Worm (Caenorhabditis elegans) whole organism, early embryonic: ENCODE results near the gene srj-33.

Experiments
- ama-1 ChIP-seq: fragments of 150-350 bp; optimal IDR thresholded peaks from 2 replicates; lab custom pipeline; 2014
- ceh-36 ChIP-seq: sonication (generic microtip); optimal IDR thresholded peaks from 2 replicates; lab custom pipeline; 2016; ENCODE audit warnings: missing genetic modification characterization, inconsistent platforms, missing compliant biosample characterization
- ets-7 ChIP-seq: sonication (generic microtip); optimal IDR thresholded peaks from 2 replicates; lab custom pipeline; 2016; ENCODE audit warnings: missing genotype, missing genetic modification characterization, missing compliant biosample characterization
- hmbx-1 ChIP-seq: sonication (generic microtip); optimal IDR thresholded peaks from 2 replicates; lab custom pipeline; 2016; ENCODE audit warnings: mild to moderate bottlenecking, missing genetic modification characterization, missing compliant biosample characterization
- scrt-1 ChIP-seq: fragments of 200-800 bp; sonication (Bioruptor generic); IDR thresholded peaks from 2 replicates; pipeline ENCODE4 v1.3.6; 2022; ENCODE audit warnings: missing genetic modification characterization, missing compliant biosample characterization
- sea-1 ChIP-seq: fragments of 200-800 bp; sonication (Bioruptor generic); conservative IDR thresholded peaks from 2 replicates; pipeline ENCODE4 v1.3.6; 2022; ENCODE audit warnings: missing genetic modification characterization, missing compliant biosample characterization
- tbx-11 ChIP-seq: fragments of 200-800 bp; sonication (Bioruptor generic); IDR thresholded peaks from 2 replicates; pipeline ENCODE4 v1.3.6; 2022; ENCODE audit warnings: missing genetic modification characterization, missing compliant biosample characterization

ce11 chrV:9977211-9977610 lies 39.9 kb upstream of the srj-33 start:
- no peak for TF ChIP-seq ceh-36 (tag; lab: Kevin White, UChicago)
- TF ChIP-seq tbx-11 (GFP tag; lab: Robert Waterston, UW), result no peak
- no peak for TF ChIP-seq ets-7 (tag; lab: Kevin White, UChicago)
- no peak for TF ChIP-seq ama-1
- TF ChIP-seq sea-1 (GFP tag; lab: Robert Waterston, UW), result no peak
- TF ChIP-seq hmbx-1 (tag; lab: Kevin White, UChicago), result no peak
- no peak for TF ChIP-seq scrt-1 (GFP tag; lab: Robert Waterston, UW)
